Fruit fly (Drosophila melanogaster): ENCODE measurements around the gene Usp32.

The Usp32 gene

dm6 chr3L:19870843-19871666, at the start of gene Usp32, which contains the start of gene Rab8 (continued):
- TF ChIP-seq Deaf1 (tag; optimal IDR thresholded peaks at IDR 0.05): no peak
- TF ChIP-seq CG6765 (GFP tag; optimal IDR thresholded peaks at IDR 0.05): peak; percentile 31
- TF ChIP-seq CG3407 (GFP tag; optimal IDR thresholded peaks at IDR 0.05): no peak
- peak; percentile 36; the same call in 2 of the 3 replicates for TF ChIP-seq CG14050 (GFP tag; IDR thresholded peaks at IDR 0.05)
- peak; percentile 91 for TF ChIP-seq Opbp (GFP tag; IDR thresholded peaks at IDR 0.05; ENCODE audit: partially characterized antibody)
- TF ChIP-seq CG18011 (GFP tag; optimal IDR thresholded peaks at IDR 0.05): peak; percentile 73
- no peak for TF ChIP-seq CG15269 (tag; optimal IDR thresholded peaks at IDR 0.05)
- TF ChIP-seq CG4820 (GFP tag; optimal IDR thresholded peaks at IDR 0.05): peak; percentile 4
- TF ChIP-seq CG5953 (GFP tag; IDR thresholded peaks at IDR 0.05): no peak
- peak; percentile 11 for TF ChIP-seq CG7556 (GFP tag; optimal IDR thresholded peaks at IDR 0.05)
- peak; percentile 19 for TF ChIP-seq salm (tag; optimal IDR thresholded peaks at IDR 0.05)
- peak; percentile 64 for TF ChIP-seq CG9609 (GFP tag; optimal IDR thresholded peaks at IDR 0.05)
- peak; percentile 29 for TF ChIP-seq CG1792 (GFP tag; optimal IDR thresholded peaks at IDR 0.05)
- TF ChIP-seq CG11560 (tag; IDR thresholded peaks at IDR 0.05): no peak
- TF ChIP-seq pnt (GFP tag; optimal IDR thresholded peaks at IDR 0.05): no peak
- TF ChIP-seq pzg (GFP tag; optimal IDR thresholded peaks at IDR 0.05): peak; percentile 92
- no peak for TF ChIP-seq GATAe (GFP tag; conservative IDR thresholded peaks at IDR 0.05)
- no peak for TF ChIP-seq CG11696 (GFP tag; IDR thresholded peaks at IDR 0.05)
- peak; percentile 31 for TF ChIP-seq fu2 (GFP tag; optimal IDR thresholded peaks at IDR 0.05)
- no peak for TF ChIP-seq Taf1 (GFP tag; IDR thresholded peaks at IDR 0.05)
- TF ChIP-seq repo (GFP tag; optimal IDR thresholded peaks at IDR 0.05): peak; percentile 81
- TF ChIP-seq Ets97D (GFP tag; optimal IDR thresholded peaks at IDR 0.05): peak; percentile 85
- TF ChIP-seq ac (GFP tag; optimal IDR thresholded peaks at IDR 0.05): peak; percentile 5
- TF ChIP-seq CG8359 (GFP tag; optimal IDR thresholded peaks at IDR 0.05; ENCODE audit: borderline replicate concordance): no peak
- TF ChIP-seq CG8089 (GFP tag; optimal IDR thresholded peaks at IDR 0.05): no peak
- peak; percentile 86 for TF ChIP-seq CHES-1-like (GFP tag; optimal IDR thresholded peaks at IDR 0.05)
- TF ChIP-seq CG1832 (GFP tag; optimal IDR thresholded peaks at IDR 0.05): no peak
- TF ChIP-seq CG7839 (tag; optimal IDR thresholded peaks at IDR 0.05): no peak
- peak; percentile 58 for TF ChIP-seq D19A (tag; optimal IDR thresholded peaks at IDR 0.05)
- no peak for TF ChIP-seq kni (GFP tag; optimal IDR thresholded peaks at IDR 0.05)
- TF ChIP-seq cas (GFP tag; IDR thresholded peaks at IDR 0.05): peak; percentile 48; the same call in 1 of the 2 replicates
- peak; percentile 86 for TF ChIP-seq sug (tag; optimal IDR thresholded peaks at IDR 0.05)
- TF ChIP-seq jigr1 (GFP tag; IDR thresholded peaks at IDR 0.05): no peak
- TF ChIP-seq CG10431 (GFP tag; optimal IDR thresholded peaks at IDR 0.05): peak; percentile 32
- TF ChIP-seq dmrt11E (tag; optimal IDR thresholded peaks at IDR 0.05): peak; percentile 32
- peak; percentile 11 for TF ChIP-seq CG13123 (GFP tag; optimal IDR thresholded peaks at IDR 0.05)
- TF ChIP-seq BEAF-32 (GFP tag; optimal IDR thresholded peaks at IDR 0.05): peak; percentile 94
- peak; percentile 28 for TF ChIP-seq CG13424 (tag; optimal IDR thresholded peaks at IDR 0.05)
- TF ChIP-seq CG7987 (GFP tag; optimal IDR thresholded peaks at IDR 0.05): peak; percentile 67
- TF ChIP-seq NK7.1 (GFP tag; optimal IDR thresholded peaks at IDR 0.05): peak; percentile 26
- TF ChIP-seq pum (GFP tag; optimal IDR thresholded peaks at IDR 0.05): peak; percentile 19
- TF ChIP-seq CG10267 (tag; optimal IDR thresholded peaks at IDR 0.05): peak; percentile 100
- TF ChIP-seq HLH54F (GFP tag; optimal IDR thresholded peaks at IDR 0.05): peak; percentile 77
- TF ChIP-seq Oli (tag; optimal IDR thresholded peaks at IDR 0.05): no peak
- TF ChIP-seq Elba2 (GFP tag; optimal IDR thresholded peaks at IDR 0.05): peak; percentile 53
- TF ChIP-seq Gug (GFP tag; IDR thresholded peaks at IDR 0.05): no peak
- no peak for TF ChIP-seq CG6813 (GFP tag; optimal IDR thresholded peaks at IDR 0.05)
- peak; percentile 29 for TF ChIP-seq CG3995 (GFP tag; optimal IDR thresholded peaks at IDR 0.05)
- TF ChIP-seq crc (GFP tag; optimal IDR thresholded peaks at IDR 0.05): peak; percentile 39

All from whole organism, embryonic.